Worm (Caenorhabditis elegans) whole organism, L1 larva: ENCODE results near the gene spt-4.

Experiments
- C04F5.9 ChIP-seq: sonication (generic microtip); optimal IDR thresholded peaks from 2 replicates; lab custom pipeline; 2016; ENCODE audit warnings: missing genetic modification characterization, missing compliant biosample characterization
- C16A3.4 ChIP-seq: fragments of 150-350 bp; optimal IDR thresholded peaks from 2 replicates; lab custom pipeline; 2014; ENCODE audit warnings: missing biosample characterization, missing genetic modification characterization
- F16B12.6 ChIP-seq: fragments of 150-350 bp; optimal IDR thresholded peaks from 2 replicates; lab custom pipeline; 2014; ENCODE audit warnings: missing biosample characterization, missing genetic modification characterization
- aha-1 ChIP-seq: fragments of 150-350 bp; optimal IDR thresholded peaks from 2 replicates; lab custom pipeline; 2014; ENCODE audit warnings: missing biosample characterization, missing genetic modification characterization
- aly-2 ChIP-seq: fragments of 150-350 bp; optimal IDR thresholded peaks from 2 replicates; lab custom pipeline; 2014; ENCODE audit warnings: missing biosample characterization, missing genetic modification characterization
- ama-1 ChIP-seq: fragments of 150-350 bp; optimal IDR thresholded peaks from 2 replicates; lab custom pipeline; 2014
- blmp-1 ChIP-seq: fragments of 150-350 bp; optimal IDR thresholded peaks from 2 replicates; lab custom pipeline; 2014; ENCODE audit warnings: missing biosample characterization, missing genetic modification characterization
- ceh-82 ChIP-seq, 3 experiments: fragments of 150-350 bp in 1 of 3; sonication (generic microtip) in 2 of 3; optimal IDR thresholded peaks; 2 replicates each; lab custom pipeline; 2014 to 2017; ENCODE audit warnings: missing biosample characterization in 3 of 3, missing genetic modification characterization in 3 of 3
- ces-1 ChIP-seq: fragments of 150-350 bp; optimal IDR thresholded peaks from 2 replicates; lab custom pipeline; 2014; ENCODE audit warnings: missing biosample characterization, missing genetic modification reagents, missing genetic modification characterization
- efl-1 ChIP-seq, 4 experiments: fragments of 150-350 bp; optimal IDR thresholded peaks in 3 of 4; peaks in 1 of 4; 1 replicate in 1 of 4; 2 replicates in 3 of 4; lab custom pipeline; 2014; ENCODE audit warnings: missing biosample characterization in 2 of 4, missing genetic modification characterization in 2 of 4, missing genetic modification reagents in 2 of 4
- efl-3 ChIP-seq: fragments of 200-800 bp; sonication (Bioruptor generic); optimal IDR thresholded peaks from 2 replicates; lab custom pipeline; 2018; ENCODE audit warnings: mild to moderate bottlenecking, missing genetic modification characterization, missing compliant biosample characterization
- egl-13 ChIP-seq: sonication (generic microtip); optimal IDR thresholded peaks from 2 replicates; lab custom pipeline; 2016; ENCODE audit warnings: missing genotype, missing genetic modification reagents, missing genetic modification characterization, missing compliant biosample characterization
- egl-27 ChIP-seq, 2 experiments: fragments of 150-350 bp in 1 of 2; sonication (generic microtip); optimal IDR thresholded peaks; 3 replicates each; lab custom pipeline; 2017 to 2018; ENCODE audit warnings: missing biosample characterization in 2 of 2, missing genetic modification characterization in 2 of 2, missing genetic modification reagents in 2 of 2
- elt-3 ChIP-seq, 6 experiments: fragments of 150-350 bp in 1 of 6; sonication (generic microtip); optimal IDR thresholded peaks; 2 replicates each; lab custom pipeline; 2017 to 2018; ENCODE audit warnings: missing biosample characterization in 6 of 6, missing genetic modification characterization in 6 of 6, inconsistent platforms in 1 of 6
- ets-5 ChIP-seq: fragments of 200-800 bp; sonication (Bioruptor generic); IDR thresholded peaks from 2 replicates; pipeline ENCODE4 v1.3.6; 2022; ENCODE audit warnings: missing genetic modification characterization, missing compliant biosample characterization
- fkh-10 ChIP-seq: sonication (generic microtip); optimal IDR thresholded peaks from 2 replicates; lab custom pipeline; 2017; ENCODE audit warnings: missing biosample characterization, missing genetic modification reagents, missing genetic modification characterization
- fkh-8 ChIP-seq: sonication (generic microtip); optimal IDR thresholded peaks from 2 replicates; lab custom pipeline; 2016; ENCODE audit warnings: mild to moderate bottlenecking, missing genetic modification characterization, missing compliant biosample characterization
- fos-1 ChIP-seq: fragments of 150-350 bp; optimal IDR thresholded peaks from 2 replicates; lab custom pipeline; 2014; ENCODE audit warnings: missing biosample characterization, missing genetic modification characterization
- hpl-2 ChIP-seq: fragments of 150-350 bp; optimal IDR thresholded peaks from 2 replicates; lab custom pipeline; 2014; ENCODE audit warnings: missing biosample characterization, missing genetic modification reagents, missing genetic modification characterization
- irx-1 ChIP-seq: sonication (generic microtip); optimal IDR thresholded peaks from 2 replicates; lab custom pipeline; 2016; ENCODE audit warnings: missing genetic modification characterization, missing compliant biosample characterization
- jun-1 ChIP-seq: fragments of 150-350 bp; optimal IDR thresholded peaks from 2 replicates; lab custom pipeline; 2014; ENCODE audit warnings: missing biosample characterization, missing genetic modification reagents, missing genetic modification characterization
- lin-13 ChIP-seq: fragments of 150-350 bp; optimal IDR thresholded peaks from 2 replicates; lab custom pipeline; 2014; ENCODE audit warnings: missing biosample characterization, missing genetic modification reagents, missing genetic modification characterization
- lin-14 ChIP-seq: fragments of 200-800 bp; sonication (Bioruptor generic); optimal IDR thresholded peaks from 2 replicates; lab custom pipeline; 2018; ENCODE audit warnings: mild to moderate bottlenecking, missing genetic modification characterization, moderate library complexity, missing compliant biosample characterization
- lin-15B ChIP-seq: fragments of 150-350 bp; sonication (generic microtip); optimal IDR thresholded peaks from 3 replicates; lab custom pipeline; 2014; ENCODE audit warnings: missing biosample characterization, missing genetic modification characterization
- lin-39 ChIP-seq: fragments of 150-350 bp; optimal IDR thresholded peaks from 2 replicates; lab custom pipeline; 2014; ENCODE audit warnings: missing biosample characterization, missing genetic modification reagents, missing genetic modification characterization
- lir-3 ChIP-seq: sonication (generic microtip); optimal IDR thresholded peaks from 2 replicates; lab custom pipeline; 2016; ENCODE audit warnings: mild to moderate bottlenecking, missing genetic modification characterization, moderate library complexity, missing compliant biosample characterization; ENCODE audit not compliant: poor library complexity
- lsy-2 ChIP-seq, 2 experiments: fragments of 150-350 bp; optimal IDR thresholded peaks; 2 replicates each; lab custom pipeline; 2014; ENCODE audit warnings: missing biosample characterization in 2 of 2, missing genetic modification characterization in 2 of 2
- mab-9 ChIP-seq: fragments of 200-800 bp; sonication (Bioruptor generic); IDR thresholded peaks from 2 replicates; pipeline ENCODE4 v1.3.6; 2022; ENCODE audit warnings: missing genetic modification reagents, missing genetic modification characterization, missing compliant biosample characterization
- mef-2 ChIP-seq: fragments of 150-350 bp; optimal IDR thresholded peaks from 2 replicates; lab custom pipeline; 2014; ENCODE audit warnings: missing biosample characterization, missing genetic modification characterization
- mep-1 ChIP-seq: fragments of 150-350 bp; optimal IDR thresholded peaks from 2 replicates; lab custom pipeline; 2014; ENCODE audit warnings: missing biosample characterization, missing genetic modification characterization
- nhr-11 ChIP-seq: fragments of 150-350 bp; optimal IDR thresholded peaks from 2 replicates; lab custom pipeline; 2014; ENCODE audit warnings: missing biosample characterization, missing genetic modification characterization
- nhr-12 ChIP-seq: sonication (generic microtip); optimal IDR thresholded peaks from 2 replicates; lab custom pipeline; 2017; ENCODE audit warnings: missing biosample characterization, missing genetic modification characterization
- nhr-47 ChIP-seq: sonication (generic microtip); optimal IDR thresholded peaks from 2 replicates; lab custom pipeline; 2016; ENCODE audit warnings: mild to moderate bottlenecking, missing genetic modification characterization, moderate library complexity, missing compliant biosample characterization
- nhr-71 ChIP-seq: sonication (generic microtip); optimal IDR thresholded peaks from 2 replicates; lab custom pipeline; 2016; ENCODE audit warnings: mild to moderate bottlenecking, missing genetic modification characterization, moderate library complexity, missing compliant biosample characterization
- nhr-76 ChIP-seq: sonication (generic microtip); optimal IDR thresholded peaks from 2 replicates; lab custom pipeline; 2017; ENCODE audit warnings: missing biosample characterization, missing genetic modification characterization
- nhr-85 ChIP-seq: sonication (generic microtip); peaks from one replicate; lab custom pipeline; 2016; ENCODE audit warnings: missing genetic modification characterization, inconsistent platforms, missing compliant biosample characterization
- pax-3 ChIP-seq: fragments of 200-800 bp; sonication (Bioruptor generic); optimal IDR thresholded peaks from 2 replicates; lab custom pipeline; 2018; ENCODE audit warnings: mild to moderate bottlenecking, missing genetic modification characterization, moderate library complexity, missing compliant biosample characterization
- rnt-1 ChIP-seq: sonication (generic microtip); optimal IDR thresholded peaks from 2 replicates; lab custom pipeline; 2016; ENCODE audit warnings: mild to moderate bottlenecking, missing genetic modification characterization, moderate library complexity, missing compliant biosample characterization
- sptf-1 ChIP-seq: fragments of 150-350 bp; optimal IDR thresholded peaks from 2 replicates; lab custom pipeline; 2014; ENCODE audit warnings: missing biosample characterization, missing genetic modification characterization
- sup-37 ChIP-seq: fragments of 200-800 bp; sonication (Bioruptor generic); optimal IDR thresholded peaks from 2 replicates; lab custom pipeline; 2018; ENCODE audit warnings: mild to moderate bottlenecking, missing genetic modification characterization, missing compliant biosample characterization
- swsn-7 ChIP-seq: sonication (generic microtip); optimal IDR thresholded peaks from 2 replicates; lab custom pipeline; 2016; ENCODE audit warnings: missing genetic modification characterization, missing compliant biosample characterization
- tbx-2 ChIP-seq: sonication (generic microtip); optimal IDR thresholded peaks from 2 replicates; lab custom pipeline; 2016; ENCODE audit warnings: missing genetic modification characterization, missing compliant biosample characterization
- tlp-1 ChIP-seq: fragments of 150-350 bp; optimal IDR thresholded peaks from 2 replicates; lab custom pipeline; 2014; ENCODE audit warnings: missing biosample characterization, missing genetic modification characterization
- unc-30 ChIP-seq: sonication (generic microtip); optimal IDR thresholded peaks from 2 replicates; lab custom pipeline; 2017; ENCODE audit warnings: missing biosample characterization, missing genetic modification characterization
- unc-86 ChIP-seq: sonication (generic microtip); optimal IDR thresholded peaks from 2 replicates; lab custom pipeline; 2016; ENCODE audit warnings: missing genetic modification characterization, missing compliant biosample characterization
- unc-98 ChIP-seq: fragments of 200-800 bp; sonication (Bioruptor generic); IDR thresholded peaks from 2 replicates; pipeline ENCODE4 v1.3.6; 2022; ENCODE audit warnings: missing genetic modification characterization, missing compliant biosample characterization
- vab-15 ChIP-seq: sonication (generic microtip); optimal IDR thresholded peaks from 2 replicates; lab custom pipeline; 2017; ENCODE audit warnings: missing genotype, mild to moderate bottlenecking, missing genetic modification characterization, missing compliant biosample characterization
- xbp-1 ChIP-seq: sonication (generic microtip); optimal IDR thresholded peaks from 2 replicates; lab custom pipeline; 2016; ENCODE audit warnings: missing genetic modification characterization, missing compliant biosample characterization
- ztf-4 ChIP-seq: fragments of 150-350 bp; optimal IDR thresholded peaks from 2 replicates; lab custom pipeline; 2014; ENCODE audit warnings: missing biosample characterization, missing genetic modification characterization

Gene spt-4

DNA sequence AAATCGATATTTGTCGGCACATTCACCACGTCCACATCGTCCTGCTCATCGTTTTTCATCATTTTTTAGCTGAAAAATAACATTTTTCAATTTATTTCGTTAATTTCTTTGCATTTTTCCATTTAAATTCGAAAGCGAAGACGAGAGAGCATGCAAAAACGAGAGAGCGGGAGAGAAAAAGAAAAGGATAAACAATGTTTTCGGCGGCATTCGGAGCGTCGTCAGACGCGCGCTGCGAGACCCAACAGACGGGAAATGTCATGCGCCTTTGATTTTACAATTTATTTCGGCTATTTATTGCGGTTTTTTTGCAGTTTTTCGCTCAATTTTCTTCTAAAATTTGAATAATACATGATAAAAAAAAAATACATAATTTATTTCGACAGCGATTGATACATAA lies 16.8 kb upstream of the spt-4 start, which contains the start of gene attf-3 (continued):
- TF ChIP-seq blmp-1 (tag; lab: Kevin White, UChicago) = peak; percentile 67
- peak; percentile 69 for TF ChIP-seq lin-14 (GFP tag; lab: Kevin White, UChicago)
- TF ChIP-seq elt-3 (tag; optimal IDR thresholded peaks at IDR 0.05; lab: Kevin White, UChicago) = peak in 1 of 6 experiments; percentile 50
- TF ChIP-seq nhr-76 (tag; lab: Kevin White, UChicago) = no peak
- TF ChIP-seq lin-39 (tag; lab: Kevin White, UChicago) = no peak
- TF ChIP-seq pax-3 = no peak
- TF ChIP-seq ets-5 (GFP tag; lab: Robert Waterston, UW) = no peak
- no peak for TF ChIP-seq hpl-2 (GFP tag; lab: Kevin White, UChicago)
- TF ChIP-seq ama-1 (lab: Kevin White, UChicago) = no peak
- TF ChIP-seq egl-13 = peak; percentile 49
- TF ChIP-seq unc-86 (tag; lab: Kevin White, UChicago) = peak; percentile 35
- peak; percentile 55 for TF ChIP-seq lin-15B
- TF ChIP-seq C04F5.9 (tag; lab: Kevin White, UChicago) = no peak
- peak; percentile 75 for TF ChIP-seq mep-1
- TF ChIP-seq aly-2 = no peak
- peak; percentile 73 to 91 for TF ChIP-seq lsy-2 (tag; optimal IDR thresholded peaks at IDR 0.05; lab: Kevin White, UChicago)
- no peak for TF ChIP-seq irx-1 (tag; lab: Kevin White, UChicago)
- no peak for TF ChIP-seq lir-3 (tag; lab: Kevin White, UChicago)
- peak; percentile 4 for TF ChIP-seq jun-1 (tag; lab: Kevin White, UChicago)
- TF ChIP-seq nhr-12 (tag; lab: Kevin White, UChicago) = no peak
- TF ChIP-seq sptf-1 (tag; lab: Kevin White, UChicago) = no peak
- TF ChIP-seq fkh-10 (GFP tag; lab: Kevin White, UChicago) = peak; percentile 32
- peak; percentile 53 for TF ChIP-seq mef-2 (tag; lab: Kevin White, UChicago)
- TF ChIP-seq tbx-2 (tag; lab: Kevin White, UChicago) = peak; percentile 50
- TF ChIP-seq nhr-71 (tag; lab: Kevin White, UChicago) = no peak
- peak; percentile 49 for TF ChIP-seq rnt-1
- TF ChIP-seq aha-1 (tag; lab: Kevin White, UChicago) = no peak
- TF ChIP-seq xbp-1 (tag; lab: Kevin White, UChicago) = peak; percentile 58
- peak; percentile 50 for TF ChIP-seq fos-1 (tag; lab: Kevin White, UChicago)
- peak; percentile 74 for TF ChIP-seq fkh-8 (tag; lab: Kevin White, UChicago)
- TF ChIP-seq egl-27 (tag; optimal IDR thresholded peaks at IDR 0.05; lab: Kevin White, UChicago) = no peak
- TF ChIP-seq vab-15 (tag; lab: Kevin White, UChicago) = no peak
- TF ChIP-seq F16B12.6 (tag; lab: Kevin White, UChicago) = peak; percentile 38
- TF ChIP-seq nhr-11 (tag; lab: Kevin White, UChicago) = no peak
- TF ChIP-seq nhr-85 (tag; lab: Kevin White, UChicago) = no peak
- peak; percentile 61 for TF ChIP-seq C16A3.4 (tag; lab: Kevin White, UChicago)

DNA sequence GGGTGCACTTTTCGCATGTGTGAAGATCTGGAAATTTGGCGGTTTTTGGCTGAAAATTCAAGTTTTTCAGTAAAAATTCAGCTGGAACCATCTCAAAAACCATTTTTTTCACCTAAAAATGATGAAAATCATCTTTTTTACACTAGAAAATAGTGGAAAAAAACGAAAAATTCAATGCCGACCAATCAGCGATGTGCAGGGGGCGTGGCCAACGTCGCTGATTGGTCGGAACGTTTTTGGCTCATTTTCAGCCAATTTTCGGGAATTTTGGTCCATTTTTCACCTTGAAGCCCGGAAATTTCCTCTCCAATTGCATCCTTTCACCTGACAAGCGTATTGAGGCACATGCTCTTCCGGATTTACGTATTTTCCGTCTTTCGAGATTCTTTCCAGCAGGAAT lies 14.8 kb upstream of the spt-4 start:
- TF ChIP-seq C04F5.9 (tag; lab: Kevin White, UChicago) = no peak
- TF ChIP-seq rnt-1 = no peak
- TF ChIP-seq sup-37 (GFP tag; lab: Kevin White, UChicago) = no peak
- TF ChIP-seq nhr-85 (tag; lab: Kevin White, UChicago) = peak; percentile 56
- no peak for TF ChIP-seq mab-9 (GFP tag; lab: Robert Waterston, UW)
- TF ChIP-seq efl-1 (optimal IDR thresholded peaks at IDR 0.05; lab: Kevin White, UChicago) = no peak
- peak in 1 of 2 experiments; percentile 25 for TF ChIP-seq efl-1 (GFP tag; optimal IDR thresholded peaks at IDR 0.05 in 1 of 2; lab: Kevin White, UChicago)
- TF ChIP-seq ceh-82 (tag; optimal IDR thresholded peaks at IDR 0.05; lab: Kevin White, UChicago) = no peak

- no peak for TF ChIP-seq aha-1 (tag; lab: Kevin White, UChicago)
- no peak for TF ChIP-seq tbx-2 (tag; lab: Kevin White, UChicago)
- no peak for TF ChIP-seq efl-3
- TF ChIP-seq nhr-47 (tag; lab: Kevin White, UChicago) = no peak
- no peak for TF ChIP-seq tlp-1
- no peak for TF ChIP-seq mep-1
- no peak for TF ChIP-seq ces-1
- TF ChIP-seq lin-15B = no peak
- no peak for TF ChIP-seq aly-2
- no peak for TF ChIP-seq C04F5.9 (tag; lab: Kevin White, UChicago)
- no peak for TF ChIP-seq lin-13 (GFP tag; lab: Kevin White, UChicago)
- TF ChIP-seq elt-3 (tag; optimal IDR thresholded peaks at IDR 0.05; lab: Kevin White, UChicago) = no peak
- TF ChIP-seq lir-3 (tag; lab: Kevin White, UChicago) = no peak
- TF ChIP-seq unc-98 (GFP tag; lab: Robert Waterston, UW) = no peak
- no peak for TF ChIP-seq nhr-76 (tag; lab: Kevin White, UChicago)
- no peak for TF ChIP-seq swsn-7 (tag; lab: Kevin White, UChicago)
- TF ChIP-seq ztf-4 = no peak
- TF ChIP-seq unc-30 (tag; lab: Kevin White, UChicago) = no peak
Measured at ce11 chrIII:72078-72477, 2.5 kb upstream of the spt-4 start.
